Worm (Caenorhabditis elegans): Measurements from ENCODE around the gene R07B7.9.

DNA sequence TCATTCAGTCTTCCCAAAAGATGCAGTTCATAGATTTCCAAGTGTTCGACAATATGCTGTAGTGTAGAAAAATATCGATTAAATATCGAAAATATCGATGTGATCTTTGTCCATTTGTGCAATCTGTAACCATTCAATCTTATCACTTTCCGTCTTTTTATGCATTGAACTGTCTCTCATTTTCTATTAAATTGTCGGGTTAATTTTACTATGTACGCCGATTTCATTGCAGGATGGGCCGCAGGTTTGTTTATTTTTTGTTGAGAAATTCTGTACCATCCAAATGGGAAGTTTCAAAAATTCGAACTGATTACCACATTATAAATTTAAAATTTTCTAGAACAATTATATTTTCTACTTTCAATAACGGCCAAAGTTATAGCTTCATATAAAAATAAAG is 4.0 kb upstream of the R07B7.9 start, which contains the start of gene R07B7.8:
- TF ChIP-seq ama-1 (optimal IDR thresholded peaks at IDR 0.05) (no peak), ceh-36 (tag; optimal IDR thresholded peaks at IDR 0.05) (no peak), hmg-4 (GFP tag; optimal IDR thresholded peaks at IDR 0.05) (no peak), B0310.2 (tag; optimal IDR thresholded peaks at IDR 0.05) (no peak), ceh-13 (GFP tag; optimal IDR thresholded peaks at IDR 0.05) (no peak), hmbx-1 (tag; optimal IDR thresholded peaks at IDR 0.05) (no peak), tra-4 (tag; optimal IDR thresholded peaks at IDR 0.05) (no peak), sea-1 (GFP tag; conservative IDR thresholded peaks at IDR 0.05) (no peak), scrt-1 (GFP tag; IDR thresholded peaks at IDR 0.05) (no peak), tbx-37 (GFP tag; conservative IDR thresholded peaks at IDR 0.05) (no peak), flt-1 (GFP tag; IDR thresholded peaks at IDR 0.05) (no peak), F13C5.2 (tag; optimal IDR thresholded peaks at IDR 0.05) (no peak)
